Worm (Caenorhabditis elegans) whole organism, L3 larva: Measurements from ENCODE around the gene ten-1.
A peak's percentile ranks its signal among the peaks of the same experiment; 100 is the strongest.

Experiments
- R02D3.7 ChIP-seq: fragments of 150-350 bp; optimal IDR thresholded peaks from 2 replicates; lab custom pipeline; 2014; ENCODE audit warnings: missing biosample characterization, missing genetic modification characterization
- aly-2 ChIP-seq: fragments of 150-350 bp; optimal IDR thresholded peaks from 2 replicates; lab custom pipeline; 2014; ENCODE audit warnings: missing biosample characterization, missing genetic modification characterization
- ama-1 ChIP-seq: fragments of 150-350 bp; optimal IDR thresholded peaks from 2 replicates; lab custom pipeline; 2018
- ceh-16 ChIP-seq: sonication (generic microtip); optimal IDR thresholded peaks from 2 replicates; lab custom pipeline; 2017; ENCODE audit warnings: missing biosample characterization, missing genetic modification characterization
- ceh-28 ChIP-seq: fragments of 150-350 bp; optimal IDR thresholded peaks from 2 replicates; lab custom pipeline; 2014; ENCODE audit warnings: missing biosample characterization, missing genetic modification reagents, missing genetic modification characterization
- ceh-82 ChIP-seq: fragments of 150-350 bp; optimal IDR thresholded peaks from 2 replicates; lab custom pipeline; 2014; ENCODE audit warnings: missing biosample characterization, missing genetic modification characterization
- ceh-9 ChIP-seq: sonication (generic microtip); optimal IDR thresholded peaks from 2 replicates; lab custom pipeline; 2018; ENCODE audit warnings: missing biosample characterization, missing genetic modification characterization
- egl-27 ChIP-seq: sonication (generic microtip); optimal IDR thresholded peaks from 4 replicates; lab custom pipeline; 2017; ENCODE audit warnings: missing biosample characterization, missing genetic modification reagents, missing genetic modification characterization
- egl-5 ChIP-seq: fragments of 150-350 bp; optimal IDR thresholded peaks from 2 replicates; lab custom pipeline; 2017; ENCODE audit warnings: missing biosample characterization, missing genetic modification reagents, missing genetic modification characterization, inconsistent platforms
- elt-1 ChIP-seq: fragments of 150-350 bp; optimal IDR thresholded peaks from 2 replicates; lab custom pipeline; 2014; ENCODE audit warnings: missing biosample characterization, missing genetic modification characterization
- elt-2 ChIP-seq: sonication (generic microtip); optimal IDR thresholded peaks from 2 replicates; lab custom pipeline; 2016; ENCODE audit warnings: missing genetic modification reagents, mild to moderate bottlenecking, missing genetic modification characterization, missing compliant biosample characterization
- elt-3 ChIP-seq, 3 experiments: fragments of 150-350 bp in 1 of 3; sonication (generic microtip) in 2 of 3; optimal IDR thresholded peaks; 2 replicates in 2 of 3; 4 replicates in 1 of 3; lab custom pipeline; 2014 to 2017; ENCODE audit warnings: missing biosample characterization in 3 of 3, missing genetic modification characterization in 3 of 3
- eor-1 ChIP-seq, 2 experiments: fragments of 150-350 bp; optimal IDR thresholded peaks; 2 replicates each; lab custom pipeline; 2014 to 2018; ENCODE audit warnings: missing biosample characterization in 2 of 2, missing genetic modification characterization in 2 of 2
- fkh-10 ChIP-seq: sonication (generic microtip); optimal IDR thresholded peaks from 2 replicates; lab custom pipeline; 2017; ENCODE audit warnings: missing biosample characterization, missing genetic modification reagents, missing genetic modification characterization
- fkh-2 ChIP-seq: fragments of 150-350 bp; optimal IDR thresholded peaks from 2 replicates; lab custom pipeline; 2014; ENCODE audit warnings: missing biosample characterization, missing genetic modification reagents, missing genetic modification characterization
- fos-1 ChIP-seq: fragments of 150-350 bp; optimal IDR thresholded peaks from 2 replicates; lab custom pipeline; 2014; ENCODE audit warnings: missing biosample characterization, missing genetic modification characterization
- jun-1 ChIP-seq: fragments of 150-350 bp; optimal IDR thresholded peaks from 2 replicates; lab custom pipeline; 2014; ENCODE audit warnings: missing biosample characterization, missing genetic modification reagents, missing genetic modification characterization
- lin-15B ChIP-seq: fragments of 150-350 bp; optimal IDR thresholded peaks from 2 replicates; lab custom pipeline; 2014; ENCODE audit warnings: missing biosample characterization, missing genetic modification characterization
- lin-39 ChIP-seq: fragments of 150-350 bp; optimal IDR thresholded peaks from 2 replicates; lab custom pipeline; 2018; ENCODE audit warnings: missing biosample characterization, missing genetic modification reagents, missing genetic modification characterization
- lsy-12 ChIP-seq: sonication (generic microtip); optimal IDR thresholded peaks from 2 replicates; lab custom pipeline; 2016; ENCODE audit warnings: mild to moderate bottlenecking, missing genetic modification characterization, missing compliant biosample characterization
- mdl-1 ChIP-seq: fragments of 150-350 bp; optimal IDR thresholded peaks from 2 replicates; lab custom pipeline; 2014; ENCODE audit warnings: missing biosample characterization, missing genetic modification characterization
- mml-1 ChIP-seq: fragments of 150-350 bp; sonication (generic microtip); optimal IDR thresholded peaks from 3 replicates; lab custom pipeline; 2014; ENCODE audit warnings: missing biosample characterization, missing genetic modification characterization
- nfya-1 ChIP-seq: sonication (generic microtip); optimal IDR thresholded peaks from 2 replicates; lab custom pipeline; 2017; ENCODE audit warnings: missing genetic modification characterization, mild to moderate bottlenecking, missing compliant biosample characterization, antibody characterized with exemption, moderate library complexity; ENCODE audit not compliant: insufficient read depth
- nhr-11 ChIP-seq: fragments of 150-350 bp; optimal IDR thresholded peaks from 2 replicates; lab custom pipeline; 2014; ENCODE audit warnings: missing biosample characterization, missing genetic modification characterization
- nhr-12 ChIP-seq: fragments of 150-350 bp; optimal IDR thresholded peaks from 2 replicates; lab custom pipeline; 2014; ENCODE audit warnings: missing biosample characterization, missing genetic modification characterization
- nhr-23 ChIP-seq: fragments of 150-350 bp; optimal IDR thresholded peaks from 2 replicates; lab custom pipeline; 2014; ENCODE audit warnings: missing biosample characterization, missing genetic modification reagents, missing genetic modification characterization
- nhr-25 ChIP-seq: sonication (generic microtip); optimal IDR thresholded peaks from 2 replicates; lab custom pipeline; 2017; ENCODE audit warnings: missing biosample characterization, missing genetic modification characterization
- nhr-28 ChIP-seq: fragments of 150-350 bp; optimal IDR thresholded peaks from 2 replicates; lab custom pipeline; 2014; ENCODE audit warnings: missing biosample characterization, missing genetic modification characterization
- nhr-43 ChIP-seq: sonication (generic microtip); optimal IDR thresholded peaks from 2 replicates; lab custom pipeline; 2016; ENCODE audit warnings: mild to moderate bottlenecking, missing genetic modification characterization, missing compliant biosample characterization; ENCODE audit not compliant: poor library complexity, severe bottlenecking
- nhr-67 ChIP-seq: fragments of 150-350 bp; optimal IDR thresholded peaks from 2 replicates; lab custom pipeline; 2014; ENCODE audit warnings: missing biosample characterization, missing genetic modification characterization
- nhr-76 ChIP-seq: fragments of 150-350 bp; sonication (generic microtip); optimal IDR thresholded peaks from 5 replicates; lab custom pipeline; 2014; ENCODE audit warnings: missing biosample characterization, missing genetic modification characterization
- nhr-77 ChIP-seq: fragments of 150-350 bp; optimal IDR thresholded peaks from 2 replicates; lab custom pipeline; 2014; ENCODE audit warnings: missing biosample characterization, missing genetic modification characterization
- pha-4 ChIP-seq: fragments of 150-350 bp; optimal IDR thresholded peaks from 2 replicates; lab custom pipeline; 2014; ENCODE audit warnings: missing biosample characterization, missing genetic modification reagents, missing genetic modification characterization
- pqm-1 ChIP-seq: fragments of 150-350 bp; optimal IDR thresholded peaks from 2 replicates; lab custom pipeline; 2017; ENCODE audit warnings: missing biosample characterization, missing genetic modification characterization, inconsistent platforms
- sea-2 ChIP-seq: fragments of 150-350 bp; sonication (generic microtip); optimal IDR thresholded peaks from 4 replicates; lab custom pipeline; 2014; ENCODE audit warnings: missing biosample characterization, missing genetic modification reagents, missing genetic modification characterization
- skn-1 ChIP-seq: fragments of 150-350 bp; optimal IDR thresholded peaks from 2 replicates; lab custom pipeline; 2014; ENCODE audit warnings: missing biosample characterization, missing genetic modification characterization
- snpc-4 ChIP-seq: fragments of 150-350 bp; optimal IDR thresholded peaks from 2 replicates; lab custom pipeline; 2014; ENCODE audit warnings: missing biosample characterization, missing genetic modification characterization
- unc-39 ChIP-seq: sonication (generic microtip); optimal IDR thresholded peaks from 4 replicates; lab custom pipeline; 2017; ENCODE audit warnings: missing biosample characterization, missing genetic modification characterization
- ztf-11 ChIP-seq: fragments of 150-350 bp; optimal IDR thresholded peaks from 2 replicates; lab custom pipeline; 2014; ENCODE audit warnings: missing biosample characterization, missing genetic modification characterization

The ten-1 gene

ce11 chrIII:6857390-6857848 lies 36.7 kb downstream of the ten-1 start:
- TF ChIP-seq pha-4 (tag; lab: Kevin White, UChicago) (peak; percentile 79), elt-2 (tag; lab: Kevin White, UChicago) (peak; percentile 77), nfya-1 (peak; percentile 33), pqm-1 (tag; lab: Kevin White, UChicago) (peak; percentile 79), ceh-28 (tag; lab: Kevin White, UChicago) (peak; percentile 36), lin-15B (tag; lab: Kevin White, UChicago) (peak; percentile 29), nhr-28 (tag; lab: Kevin White, UChicago) (no peak), ztf-11 (tag; lab: Kevin White, UChicago) (no peak), nhr-11 (tag; lab: Kevin White, UChicago) (no peak), skn-1 (tag; lab: Kevin White, UChicago) (peak; percentile 31), mdl-1 (tag; lab: Kevin White, UChicago) (peak; percentile 14), nhr-12 (no peak), nhr-23 (tag; lab: Kevin White, UChicago) (peak; percentile 63), nhr-76 (tag; lab: Kevin White, UChicago) (no peak), nhr-77 (tag; lab: Kevin White, UChicago) (no peak), nhr-25 (tag; lab: Kevin White, UChicago) (peak; percentile 3), jun-1 (tag; lab: Kevin White, UChicago) (peak; percentile 81)

- no peak for TF ChIP-seq nhr-43 (tag; lab: Kevin White, UChicago)
- TF ChIP-seq ceh-28 (tag; lab: Kevin White, UChicago): no peak
Observed at ce11 chrIII:6859482-6859881, 38.7 kb downstream of the ten-1 start, which contains the start of gene clec-158. Gene clec-158 (minus strand): TSS chrIII:6859582.

DNA sequence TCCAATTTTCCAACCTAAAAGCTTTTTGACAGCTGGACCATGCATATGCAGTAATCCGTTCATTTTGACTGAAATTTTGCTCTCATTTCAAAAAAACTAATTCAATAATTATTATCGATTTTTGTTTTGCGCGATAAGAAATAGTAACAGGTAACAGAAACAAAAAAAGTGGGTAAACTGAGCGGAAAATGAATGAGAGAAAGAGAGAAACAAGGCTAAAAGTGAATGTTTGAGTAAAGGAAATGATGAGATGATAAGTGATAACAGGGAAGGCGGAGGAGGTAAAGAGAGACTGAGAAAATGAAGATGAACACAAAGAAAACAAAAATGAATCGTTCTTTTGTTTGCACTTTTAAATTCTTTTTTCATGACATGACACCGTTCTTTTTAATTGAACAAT lies 43.2 kb downstream of the ten-1 start, which contains the start of gene sma-3:
sma-3 (minus strand) TSS at position 68 of the 400 bp plus-strand sequence.
- TF ChIP-seq nhr-11 (tag; lab: Kevin White, UChicago): no peak
- TF ChIP-seq fkh-10 (GFP tag; lab: Kevin White, UChicago): no peak
- no peak for TF ChIP-seq ceh-9
- TF ChIP-seq nhr-23 (tag; lab: Kevin White, UChicago): peak; percentile 15
- TF ChIP-seq R02D3.7 (tag; lab: Kevin White, UChicago): no peak
- TF ChIP-seq pqm-1 (tag; lab: Kevin White, UChicago): peak; percentile 60
- no peak for TF ChIP-seq nhr-76 (tag; lab: Kevin White, UChicago)
- peak in 2 of 3 experiments; percentile 47 to 50 for TF ChIP-seq elt-3 (tag; optimal IDR thresholded peaks at IDR 0.05; lab: Kevin White, UChicago)
- TF ChIP-seq unc-39 (tag; lab: Kevin White, UChicago): no peak
- TF ChIP-seq fos-1 (tag; lab: Kevin White, UChicago): no peak
- no peak for TF ChIP-seq nhr-43 (tag; lab: Kevin White, UChicago)
- no peak for TF ChIP-seq egl-5 (tag; lab: Kevin White, UChicago)
- TF ChIP-seq nhr-25 (tag; lab: Kevin White, UChicago): no peak
- no peak for TF ChIP-seq elt-1 (tag; lab: Kevin White, UChicago)
- TF ChIP-seq nhr-67 (tag; lab: Kevin White, UChicago): no peak
- TF ChIP-seq lin-39 (tag; lab: Kevin White, UChicago): no peak
- no peak for TF ChIP-seq lsy-12 (tag; lab: Kevin White, UChicago)
- TF ChIP-seq ceh-16: no peak
- peak; percentile 73 for TF ChIP-seq elt-2 (tag; lab: Kevin White, UChicago)
- no peak for TF ChIP-seq nhr-28 (tag; lab: Kevin White, UChicago)
- no peak for TF ChIP-seq ama-1
- TF ChIP-seq nfya-1: peak; percentile 21
- TF ChIP-seq egl-27: no peak
- no peak for TF ChIP-seq nhr-12
- TF ChIP-seq eor-1 (tag; optimal IDR thresholded peaks at IDR 0.05; lab: Kevin White, UChicago): no peak
- TF ChIP-seq mdl-1 (tag; lab: Kevin White, UChicago): no peak
- no peak for TF ChIP-seq sea-2
- no peak for TF ChIP-seq ceh-82 (tag; lab: Kevin White, UChicago)
- no peak for TF ChIP-seq aly-2
- peak; percentile 75 for TF ChIP-seq pha-4 (tag; lab: Kevin White, UChicago)
- no peak for TF ChIP-seq skn-1 (tag; lab: Kevin White, UChicago)
- TF ChIP-seq snpc-4 (tag; lab: Kevin White, UChicago): no peak
- peak; percentile 69 for TF ChIP-seq ceh-28 (tag; lab: Kevin White, UChicago)
- no peak for TF ChIP-seq jun-1 (tag; lab: Kevin White, UChicago)
- TF ChIP-seq lin-15B (tag; lab: Kevin White, UChicago): no peak
- no peak for TF ChIP-seq mml-1 (tag; lab: Kevin White, UChicago)
- no peak for TF ChIP-seq fkh-2 (tag; lab: Kevin White, UChicago)
